Worm (Caenorhabditis elegans): ENCODE data around the gene emc-5.
A peak's percentile ranks its signal among the peaks of the same experiment; 100 is the strongest.

The emc-5 gene

ce11 chrII:11501956-11502355, 5.4 kb downstream of the emc-5 start:
- no peak for TF ChIP-seq nhr-232 (tag; optimal IDR thresholded peaks at IDR 0.05)
- TF ChIP-seq mec-3 (tag; optimal IDR thresholded peaks at IDR 0.05; ENCODE audit: borderline replicate concordance) = no peak
- TF ChIP-seq ahr-1 (tag; optimal IDR thresholded peaks at IDR 0.05) = no peak
- TF ChIP-seq hlh-8 (tag; optimal IDR thresholded peaks at IDR 0.05) = no peak
- TF ChIP-seq ceh-18 (tag; optimal IDR thresholded peaks at IDR 0.05) = no peak
- no peak for TF ChIP-seq unc-86 (tag; optimal IDR thresholded peaks at IDR 0.05)
- no peak for TF ChIP-seq ceh-24 (tag; optimal IDR thresholded peaks at IDR 0.05)
- TF ChIP-seq hlh-6 (tag; optimal IDR thresholded peaks at IDR 0.05) = no peak
- no peak for TF ChIP-seq lim-6 (tag; optimal IDR thresholded peaks at IDR 0.05)
- no peak for TF ChIP-seq pros-1 (tag; optimal IDR thresholded peaks at IDR 0.05)
- TF ChIP-seq ref-2 (tag; optimal IDR thresholded peaks at IDR 0.05) = no peak
- TF ChIP-seq ceh-6 (GFP tag; optimal IDR thresholded peaks at IDR 0.05) = no peak
- no peak for TF ChIP-seq ttx-3 (tag; optimal IDR thresholded peaks at IDR 0.05)
- TF ChIP-seq ceh-34 (tag; optimal IDR thresholded peaks at IDR 0.05) = no peak
- TF ChIP-seq elt-4 (tag; optimal IDR thresholded peaks at IDR 0.05) = no peak
- no peak for TF ChIP-seq rnt-1 (tag; optimal IDR thresholded peaks at IDR 0.05)

DNA sequence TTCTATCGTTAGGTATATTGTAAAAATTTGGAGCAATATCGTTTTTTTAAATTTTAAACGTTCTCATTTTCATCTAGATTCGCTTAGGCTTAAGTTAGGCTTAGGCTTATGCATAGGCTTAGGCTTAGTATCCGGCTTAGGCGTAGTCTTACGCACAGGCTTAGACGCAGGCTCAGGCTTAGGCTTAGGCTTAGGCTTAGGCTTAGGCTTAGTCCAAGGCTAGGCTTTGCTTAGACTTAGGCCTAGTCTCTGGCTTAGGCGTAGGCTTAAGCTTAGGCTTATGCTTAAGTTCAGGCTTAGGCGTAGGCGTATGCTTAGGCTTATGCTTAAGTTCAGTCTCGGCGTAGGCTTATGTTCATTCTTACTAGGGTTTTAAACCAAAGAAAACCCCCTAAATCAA, 7.2 kb downstream of the emc-5 start:
- TF ChIP-seq pros-1 (tag; optimal IDR thresholded peaks at IDR 0.05) = no peak
- no peak for TF ChIP-seq hlh-30 (tag; optimal IDR thresholded peaks at IDR 0.05; ENCODE audit: insufficient read depth)
- TF ChIP-seq ceh-34 (tag; optimal IDR thresholded peaks at IDR 0.05) = no peak
- no peak for TF ChIP-seq ceh-19 (GFP tag; optimal IDR thresholded peaks at IDR 0.05)
- peak; percentile 2 for TF ChIP-seq dve-1 (tag; optimal IDR thresholded peaks at IDR 0.05)
- no peak for TF ChIP-seq gmeb-2 (tag; optimal IDR thresholded peaks at IDR 0.05)
- TF ChIP-seq K09A11.1 (tag; optimal IDR thresholded peaks at IDR 0.05; ENCODE audit: insufficient read depth) = no peak

- TF ChIP-seq ceh-31 (tag; optimal IDR thresholded peaks at IDR 0.05) = no peak
Observed at ce11 chrII:11510373-11510772, 13.8 kb downstream of the emc-5 start, which contains the start of gene npr-41. Gene npr-41 (plus strand): TSS chrII:11510673.

DNA sequence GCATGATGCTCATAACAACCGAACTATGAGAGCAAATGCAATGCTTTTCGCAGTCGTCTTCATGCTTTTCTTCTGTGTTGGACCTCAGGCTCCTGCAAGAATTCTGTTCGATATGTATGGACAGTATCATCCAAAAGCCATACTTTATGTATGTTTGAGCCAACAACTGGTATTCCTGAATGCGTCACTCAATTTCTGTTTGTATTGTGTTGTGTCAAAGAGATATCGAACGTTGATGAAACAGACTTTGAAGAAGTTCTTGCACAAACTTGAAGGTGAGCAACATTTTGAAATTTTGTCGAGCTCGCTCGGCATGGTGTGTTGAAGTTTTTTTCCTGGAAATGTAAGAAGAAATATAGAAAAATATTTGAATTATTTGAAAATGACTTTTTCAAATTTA, 16.3 kb downstream of the emc-5 start:
- no peak for TF ChIP-seq ceh-31 (tag; optimal IDR thresholded peaks at IDR 0.05)
- no peak for TF ChIP-seq odd-2 (tag; optimal IDR thresholded peaks at IDR 0.05)
- no peak for TF ChIP-seq ceh-24 (tag; optimal IDR thresholded peaks at IDR 0.05)
- no peak for TF ChIP-seq C38D4.7 (GFP tag; optimal IDR thresholded peaks at IDR 0.05)
- no peak for TF ChIP-seq sox-2 (GFP tag; IDR thresholded peaks at IDR 0.05)
- no peak for TF ChIP-seq ceh-30 (tag; optimal IDR thresholded peaks at IDR 0.05)
- no peak for TF ChIP-seq pha-4 (tag; optimal IDR thresholded peaks at IDR 0.05)
- TF ChIP-seq pha-2 (tag; optimal IDR thresholded peaks at IDR 0.05) = no peak
- TF ChIP-seq fax-1 (tag; optimal IDR thresholded peaks at IDR 0.05) = no peak
- TF ChIP-seq zip-5 (tag; optimal IDR thresholded peaks at IDR 0.05) = no peak

DNA sequence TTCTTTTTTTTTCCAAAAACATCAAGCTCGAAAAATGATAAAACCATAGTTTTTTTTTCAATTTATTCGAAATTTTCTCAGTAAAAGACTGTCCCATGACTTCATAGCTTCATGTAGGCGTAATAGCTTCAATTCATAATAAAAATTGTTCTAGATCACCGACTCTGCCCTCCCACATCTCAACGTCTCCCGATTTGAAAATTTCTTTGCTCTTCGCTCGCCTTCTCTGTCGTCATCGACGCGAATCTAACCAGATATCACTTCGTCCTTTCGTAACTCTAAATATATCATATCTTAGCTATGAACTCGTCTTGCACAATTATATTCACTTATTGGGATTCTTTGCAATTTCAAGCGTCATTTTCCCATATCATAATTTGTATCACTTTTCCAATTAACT, 18.2 kb downstream of the emc-5 start, which contains the start of gene srh-44:
Gene srh-44 (plus strand): TSS at position 301 of the 400 bp plus-strand sequence.
- TF ChIP-seq fkh-6 (tag; optimal IDR thresholded peaks at IDR 0.05) (no peak), mec-3 (tag; optimal IDR thresholded peaks at IDR 0.05; ENCODE audit: borderline replicate concordance) (no peak), pat-9 (tag; optimal IDR thresholded peaks at IDR 0.05) (no peak), pag-3 (tag; optimal IDR thresholded peaks at IDR 0.05; ENCODE audit: borderline replicate concordance) (no peak), lim-6 (tag; optimal IDR thresholded peaks at IDR 0.05) (no peak), sox-4 (tag; optimal IDR thresholded peaks at IDR 0.05) (no peak), ceh-18 (tag; optimal IDR thresholded peaks at IDR 0.05) (no peak), hlh-15 (tag; optimal IDR thresholded peaks at IDR 0.05) (no peak), Y22D7AL.16 (tag; optimal IDR thresholded peaks at IDR 0.05) (no peak), tbx-2 (tag; optimal IDR thresholded peaks at IDR 0.05) (no peak), K02D7.2 (tag; optimal IDR thresholded peaks at IDR 0.05) (no peak), che-1 (tag; optimal IDR thresholded peaks at IDR 0.05) (no peak), npax-4 (tag; optimal IDR thresholded peaks at IDR 0.05) (no peak)
